Worm (Caenorhabditis elegans) whole organism, young adult: ENCODE measurements around the gene haf-2.

Experiments used
- B0019.2 ChIP-seq: fragments of 200-800 bp; sonication (Bioruptor generic); conservative IDR thresholded peaks from 2 replicates; pipeline ENCODE4 v1.3.6; 2022; ENCODE audit warnings: missing genetic modification reagents, missing genetic modification characterization, missing compliant biosample characterization
- B0035.1 ChIP-seq: sonication (generic microtip); optimal IDR thresholded peaks from 2 replicates; lab custom pipeline; 2016; ENCODE audit warnings: missing genetic modification characterization, mild to moderate bottlenecking, missing compliant biosample characterization, missing genotype, missing genetic modification reagents
- B0261.1 ChIP-seq: sonication (generic microtip); optimal IDR thresholded peaks from 2 replicates; lab custom pipeline; 2016; ENCODE audit warnings: mild to moderate bottlenecking, missing genetic modification characterization, moderate library complexity, missing compliant biosample characterization
- B0336.3 ChIP-seq: fragments of 200-800 bp; sonication (Bioruptor generic); IDR thresholded peaks from 2 replicates; pipeline ENCODE4 v1.3.6; 2022; ENCODE audit warnings: missing genetic modification characterization, missing compliant biosample characterization
- C17E4.6 ChIP-seq: fragments of 200-800 bp; sonication (Bioruptor generic); IDR thresholded peaks from 2 replicates; pipeline ENCODE4 v1.3.6; 2022; ENCODE audit warnings: missing genetic modification reagents, missing genetic modification characterization, missing compliant biosample characterization
- F10E7.11 ChIP-seq: sonication (generic microtip); optimal IDR thresholded peaks from 2 replicates; lab custom pipeline; 2017; ENCODE audit warnings: mild to moderate bottlenecking, missing genetic modification characterization, moderate library complexity, missing compliant biosample characterization
- F49E8.2 ChIP-seq: sonication (generic microtip); optimal IDR thresholded peaks from 3 replicates; lab custom pipeline; 2017; ENCODE audit warnings: missing genetic modification characterization, mild to moderate bottlenecking, missing compliant biosample characterization, antibody characterized with exemption, moderate library complexity; ENCODE audit not compliant: insufficient read depth
- F52B5.7 ChIP-seq: sonication (generic microtip); optimal IDR thresholded peaks from 2 replicates; lab custom pipeline; 2016; ENCODE audit warnings: mild to moderate bottlenecking, missing genetic modification characterization, missing compliant biosample characterization
- K11D2.4 ChIP-seq: fragments of 200-800 bp; sonication (Bioruptor generic); IDR thresholded peaks from 2 replicates; pipeline ENCODE4 v1.3.6; 2022; ENCODE audit warnings: missing genetic modification reagents, missing genetic modification characterization, missing compliant biosample characterization
- K12H6.12 ChIP-seq: fragments of 200-800 bp; sonication (Bioruptor generic); optimal IDR thresholded peaks from 2 replicates; lab custom pipeline; 2018; ENCODE audit warnings: mild to moderate bottlenecking, missing genetic modification characterization, missing compliant biosample characterization
- Y53G8AR.9 ChIP-seq: fragments of 200-800 bp; sonication (Bioruptor generic); conservative IDR thresholded peaks from 2 replicates; pipeline ENCODE4 v1.3.6; 2022; ENCODE audit warnings: missing genetic modification reagents, missing genetic modification characterization, missing compliant biosample characterization
- Y79H2A.3 ChIP-seq: fragments of 200-800 bp; sonication (Bioruptor generic); conservative IDR thresholded peaks from 2 replicates; pipeline ENCODE4 v1.3.6; 2022; ENCODE audit warnings: missing genetic modification reagents, missing genetic modification characterization, missing compliant biosample characterization
- Y95B8A.8 ChIP-seq: fragments of 200-800 bp; sonication (Bioruptor generic); IDR thresholded peaks from 2 replicates; pipeline ENCODE4 v1.3.6; 2022; ENCODE audit warnings: missing genetic modification reagents, missing genetic modification characterization, missing compliant biosample characterization
- ZK185.1 ChIP-seq: sonication (generic microtip); optimal IDR thresholded peaks from 2 replicates; lab custom pipeline; 2016; ENCODE audit warnings: mild to moderate bottlenecking, missing genetic modification characterization, missing compliant biosample characterization; ENCODE audit not compliant: poor library complexity, severe bottlenecking
- ama-1 ChIP-seq, 3 experiments: fragments of 150-350 bp in 1 of 3; sonication (generic microtip) in 2 of 3; optimal IDR thresholded peaks; 2 replicates each; lab custom pipeline; 2014 to 2018; ENCODE audit warnings: missing biosample characterization in 2 of 3, missing genetic modification characterization in 2 of 3, missing genetic modification reagents in 2 of 3
- atf-7 ChIP-seq: sonication (generic microtip); optimal IDR thresholded peaks from 2 replicates; lab custom pipeline; 2017; ENCODE audit warnings: mild to moderate bottlenecking, missing genetic modification characterization, missing compliant biosample characterization
- bed-1 ChIP-seq: fragments of 200-800 bp; sonication (Bioruptor generic); IDR thresholded peaks from 2 replicates; pipeline ENCODE4 v1.3.6; 2022; ENCODE audit warnings: missing genetic modification reagents, missing genetic modification characterization, missing compliant biosample characterization
- ccch-3 ChIP-seq: fragments of 200-800 bp; sonication (Bioruptor generic); optimal IDR thresholded peaks from 2 replicates; lab custom pipeline; 2018; ENCODE audit warnings: mild to moderate bottlenecking, missing genetic modification characterization, missing compliant biosample characterization
- cebp-1 ChIP-seq, 2 experiments: fragments of 200-800 bp in 1 of 2; sonication (Bioruptor generic) in 1 of 2; sonication (generic microtip) in 1 of 2; IDR thresholded peaks in 1 of 2; optimal IDR thresholded peaks in 1 of 2; 2 replicates each; pipeline versions ENCODE4 v1.3.6 to Lab custom; 2017 to 2022; ENCODE audit warnings: missing compliant biosample characterization in 2 of 2, missing genetic modification characterization in 2 of 2, mild to moderate bottlenecking in 1 of 2, missing genetic modification reagents in 1 of 2, moderate library complexity in 1 of 2
- ceh-27 ChIP-seq: fragments of 200-800 bp; sonication (Bioruptor generic); optimal IDR thresholded peaks from 2 replicates; lab custom pipeline; 2018; ENCODE audit warnings: mild to moderate bottlenecking, missing genetic modification characterization, moderate library complexity, missing compliant biosample characterization
- dpff-1 ChIP-seq: sonication (generic microtip); optimal IDR thresholded peaks from 2 replicates; lab custom pipeline; 2017; ENCODE audit warnings: mild to moderate bottlenecking, missing genetic modification characterization, missing compliant biosample characterization
- egrh-3 ChIP-seq: fragments of 200-800 bp; sonication (Bioruptor generic); IDR thresholded peaks from 2 replicates; pipeline ENCODE4 v1.3.6; 2022; ENCODE audit warnings: missing genetic modification reagents, missing genetic modification characterization, missing compliant biosample characterization
- gei-17 ChIP-seq: fragments of 200-800 bp; sonication (Bioruptor generic); optimal IDR thresholded peaks from 2 replicates; lab custom pipeline; 2018; ENCODE audit warnings: mild to moderate bottlenecking, missing genetic modification characterization, missing compliant biosample characterization
- hmg-20 ChIP-seq: fragments of 200-800 bp; sonication (Bioruptor generic); IDR thresholded peaks from 2 replicates; pipeline ENCODE4 v1.3.6; 2022; ENCODE audit warnings: missing genetic modification reagents, missing genetic modification characterization, missing compliant biosample characterization
- hrde-1 ChIP-seq: sonication (generic microtip); optimal IDR thresholded peaks from 2 replicates; lab custom pipeline; 2016; ENCODE audit warnings: missing genetic modification characterization, mild to moderate bottlenecking, missing compliant biosample characterization, moderate library complexity, missing genotype, missing genetic modification reagents, borderline replicate concordance
- lag-1 ChIP-seq: fragments of 200-800 bp; sonication (Bioruptor generic); IDR thresholded peaks from 2 replicates; pipeline ENCODE4 v1.3.6; 2022; ENCODE audit warnings: missing genetic modification reagents, missing genetic modification characterization, missing compliant biosample characterization
- lin-26 ChIP-seq: fragments of 200-800 bp; sonication (Bioruptor generic); IDR thresholded peaks from 2 replicates; pipeline ENCODE4 v1.3.6; 2022; ENCODE audit warnings: missing genetic modification reagents, missing genetic modification characterization, missing compliant biosample characterization
- lin-40 ChIP-seq: sonication (generic microtip); optimal IDR thresholded peaks from 2 replicates; lab custom pipeline; 2016; ENCODE audit warnings: missing genetic modification characterization, mild to moderate bottlenecking, missing compliant biosample characterization, missing genotype, missing genetic modification reagents
- mel-28 ChIP-seq: sonication (generic microtip); optimal IDR thresholded peaks from 2 replicates; lab custom pipeline; 2016; ENCODE audit warnings: borderline replicate concordance, mild to moderate bottlenecking, missing genetic modification characterization, missing compliant biosample characterization
- mes-4 ChIP-seq: sonication (generic microtip); optimal IDR thresholded peaks from 2 replicates; lab custom pipeline; 2016; ENCODE audit warnings: missing genotype, missing genetic modification characterization, missing compliant biosample characterization
- nfyb-1 ChIP-seq: fragments of 200-800 bp; sonication (Bioruptor generic); IDR thresholded peaks from 2 replicates; pipeline ENCODE4 v1.3.6; 2022; ENCODE audit warnings: missing genetic modification reagents, missing genetic modification characterization, missing compliant biosample characterization
- nhr-90 ChIP-seq: sonication (generic microtip); optimal IDR thresholded peaks from 2 replicates; lab custom pipeline; 2016; ENCODE audit warnings: missing genotype, mild to moderate bottlenecking, missing genetic modification characterization, missing compliant biosample characterization
- pbrm-1 ChIP-seq: fragments of 200-800 bp; sonication (Bioruptor generic); IDR thresholded peaks from 2 replicates; pipeline ENCODE4 v1.3.6; 2022; ENCODE audit warnings: missing genetic modification reagents, missing genetic modification characterization, missing compliant biosample characterization
- repo-1 ChIP-seq: sonication (generic microtip); optimal IDR thresholded peaks from 2 replicates; lab custom pipeline; 2017; ENCODE audit warnings: mild to moderate bottlenecking, missing genetic modification characterization, missing compliant biosample characterization
- rpc-1 ChIP-seq, 2 experiments: fragments of 150-350 bp in 1 of 2; sonication (generic microtip) in 1 of 2; optimal IDR thresholded peaks; 2 replicates each; lab custom pipeline; 2014 to 2018; ENCODE audit warnings: missing biosample characterization in 1 of 2, missing genetic modification characterization in 1 of 2, missing genetic modification reagents in 1 of 2, missing genotype in 1 of 2
- sea-2 ChIP-seq: fragments of 200-800 bp; sonication (Bioruptor generic); IDR thresholded peaks from 2 replicates; pipeline ENCODE4 v1.3.6; 2022; ENCODE audit warnings: missing genetic modification characterization, missing compliant biosample characterization
- snpc-4 ChIP-seq, 5 experiments: fragments of 150-350 bp in 1 of 5; sonication (generic microtip) in 4 of 5; optimal IDR thresholded peaks; 2 replicates each; lab custom pipeline; 2014 to 2018; ENCODE audit warnings: missing genetic modification characterization in 5 of 5, missing biosample characterization in 3 of 5, antibody characterized with exemption in 2 of 5, mild to moderate bottlenecking in 2 of 5, missing compliant biosample characterization in 2 of 5, missing genotype in 2 of 5, moderate library complexity in 2 of 5, missing genetic modification reagents in 1 of 5
- somi-1 ChIP-seq: fragments of 200-800 bp; sonication (Bioruptor generic); optimal IDR thresholded peaks from 2 replicates; lab custom pipeline; 2018; ENCODE audit warnings: mild to moderate bottlenecking, missing genetic modification characterization, missing compliant biosample characterization
- tbp1 ChIP-seq: fragments of 200-800 bp; sonication (Bioruptor generic); optimal IDR thresholded peaks from 2 replicates; lab custom pipeline; 2018; ENCODE audit warnings: mild to moderate bottlenecking, missing genetic modification characterization, missing compliant biosample characterization
- tbx-9 ChIP-seq: sonication (generic microtip); optimal IDR thresholded peaks from 2 replicates; lab custom pipeline; 2016; ENCODE audit warnings: borderline replicate concordance, missing genetic modification characterization, inconsistent platforms, missing compliant biosample characterization
- ztf-3 ChIP-seq: fragments of 200-800 bp; sonication (Bioruptor generic); optimal IDR thresholded peaks from 2 replicates; lab custom pipeline; 2018; ENCODE audit warnings: mild to moderate bottlenecking, missing genetic modification characterization, missing compliant biosample characterization

haf-2 gene

DNA sequence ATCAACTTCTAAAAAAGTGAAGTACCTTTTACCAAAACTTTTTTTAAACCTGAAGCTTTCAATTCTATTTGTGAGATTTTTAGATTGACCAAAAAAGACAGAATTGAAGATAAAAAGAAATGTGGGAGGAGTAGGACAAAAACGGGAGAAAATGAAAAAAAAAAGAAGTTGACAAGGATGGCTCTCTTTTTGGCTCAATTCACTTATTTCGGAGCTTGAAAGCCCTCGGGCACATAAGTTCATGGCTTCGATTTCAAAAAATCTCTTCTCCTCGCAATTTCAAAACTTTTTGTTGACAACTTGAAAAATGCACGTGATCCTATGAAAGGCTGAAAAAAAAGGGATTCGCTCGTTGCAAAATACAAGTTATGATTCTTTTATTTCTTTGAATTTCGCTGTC, 30.0 kb downstream of the haf-2 start:
- TF ChIP-seq dpff-1 (tag; lab: Kevin White, UChicago): no peak
- no peak for TF ChIP-seq sea-2
- TF ChIP-seq ccch-3: no peak
- TF ChIP-seq lin-26 (GFP tag; lab: Robert Waterston, UW): no peak
- TF ChIP-seq F10E7.11 (tag; lab: Kevin White, UChicago): no peak
- no peak for TF ChIP-seq B0336.3 (GFP tag; lab: Robert Waterston, UW)
- TF ChIP-seq B0035.1 (tag; lab: Kevin White, UChicago): no peak
- TF ChIP-seq mel-28 (tag; lab: Kevin White, UChicago): no peak
- TF ChIP-seq egrh-3 (GFP tag; lab: Robert Waterston, UW): no peak
- no peak for TF ChIP-seq hrde-1 (tag; lab: Kevin White, UChicago)
- TF ChIP-seq B0019.2 (GFP tag; lab: Robert Waterston, UW): no peak
- no peak for TF ChIP-seq pbrm-1 (GFP tag; lab: Robert Waterston, UW)
- TF ChIP-seq lag-1 (GFP tag; lab: Robert Waterston, UW): no peak

DNA sequence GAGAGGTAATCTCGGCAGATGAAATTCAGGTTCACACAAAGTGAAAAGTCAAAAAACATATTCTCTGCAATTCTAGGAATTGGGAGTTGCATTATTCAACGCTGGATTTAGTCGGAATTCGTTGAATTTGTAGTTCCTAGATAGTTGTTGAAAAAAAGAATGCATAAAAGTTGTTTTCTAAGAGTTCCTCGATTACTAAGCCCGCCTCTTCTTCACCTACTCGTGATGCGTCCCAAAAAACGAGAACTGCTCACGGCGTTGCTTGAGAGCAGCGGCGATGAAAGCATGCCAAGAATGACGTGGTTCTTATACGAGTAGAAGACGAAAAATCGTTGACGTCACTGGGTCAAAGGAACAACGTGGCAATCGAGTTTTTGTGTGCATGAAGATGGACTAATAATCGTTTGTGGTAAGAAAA, 31.2 kb downstream of the haf-2 start:
- TF ChIP-seq ztf-3 (no peak), ama-1 (optimal IDR thresholded peaks at IDR 0.05; lab: Kevin White, UChicago) (no peak), ama-1 (GFP tag; optimal IDR thresholded peaks at IDR 0.05; lab: Kevin White, UChicago) (no peak), K12H6.12 (tag; lab: Kevin White, UChicago) (peak; percentile 79), ceh-27 (GFP tag; lab: Kevin White, UChicago) (peak; percentile 5), somi-1 (GFP tag; lab: Kevin White, UChicago) (peak; percentile 51), nfyb-1 (GFP tag; lab: Robert Waterston, UW) (peak; percentile 32; the same call in 1 of the 2 replicates), C17E4.6 (no peak), atf-7 (tag; lab: Kevin White, UChicago) (peak; percentile 62), ZK185.1 (tag; lab: Kevin White, UChicago) (peak; percentile 16), pbrm-1 (GFP tag; lab: Robert Waterston, UW) (no peak), tbx-9 (tag; lab: Kevin White, UChicago) (no peak), B0261.1 (tag; lab: Kevin White, UChicago) (no peak), Y95B8A.8 (GFP tag; lab: Robert Waterston, UW) (no peak)
- TF ChIP-seq, all 124 proteins: peak for 6

DNA sequence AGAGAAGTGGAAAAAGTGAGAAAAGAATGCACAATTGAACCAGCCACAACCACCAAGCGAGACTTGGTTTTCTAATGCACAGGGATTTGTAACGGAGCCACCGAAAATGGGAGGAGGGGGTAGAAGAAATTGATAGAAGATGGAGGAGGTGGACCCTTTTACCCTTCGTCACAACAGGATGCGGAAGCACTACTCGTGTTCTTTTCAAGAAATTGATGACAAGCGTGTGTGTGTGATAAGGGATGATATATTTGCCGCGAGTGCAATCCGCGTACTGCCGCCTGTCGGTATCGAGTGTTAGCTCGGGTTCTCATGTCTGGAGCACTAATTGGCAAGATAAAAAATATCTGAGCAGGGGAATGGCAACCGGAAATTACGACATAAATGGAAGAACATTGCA, 32.3 kb downstream of the haf-2 start, which contains the start of gene F21D12.3:
Gene F21D12.3 (minus strand): TSS at position 101 of the 400 bp plus-strand sequence.
- TF ChIP-seq bed-1 (GFP tag; lab: Robert Waterston, UW) (no peak), F49E8.2 (tag; lab: Kevin White, UChicago) (no peak), nhr-90 (tag; lab: Kevin White, UChicago) (no peak), lin-40 (tag; lab: Kevin White, UChicago) (no peak), K12H6.12 (tag; lab: Kevin White, UChicago) (no peak), somi-1 (GFP tag; lab: Kevin White, UChicago) (no peak), mes-4 (tag; lab: Kevin White, UChicago) (no peak), repo-1 (tag; lab: Kevin White, UChicago) (no peak), rpc-1 (optimal IDR thresholded peaks at IDR 0.05; lab: Kevin White, UChicago) (no peak), rpc-1 (tag; optimal IDR thresholded peaks at IDR 0.05; lab: Kevin White, UChicago) (no peak), K11D2.4 (GFP tag; lab: Robert Waterston, UW) (no peak), hmg-20 (GFP tag; lab: Robert Waterston, UW) (no peak), ama-1 (optimal IDR thresholded peaks at IDR 0.05; lab: Kevin White, UChicago) (no peak), ama-1 (GFP tag; optimal IDR thresholded peaks at IDR 0.05; lab: Kevin White, UChicago) (no peak), gei-17 (GFP tag; lab: Kevin White, UChicago) (no peak), cebp-1 (GFP tag; IDR thresholded peaks at IDR 0.05; lab: Robert Waterston, UW) (no peak), cebp-1 (tag; optimal IDR thresholded peaks at IDR 0.05; lab: Kevin White, UChicago) (no peak), Y53G8AR.9 (GFP tag; lab: Robert Waterston, UW) (0 out of 2 replicates have a peak, but pooled peaks have one; percentile 24), ceh-27 (GFP tag; lab: Kevin White, UChicago) (no peak), snpc-4 (GFP tag; optimal IDR thresholded peaks at IDR 0.05; lab: Kevin White, UChicago) (no peak), snpc-4 (tag; optimal IDR thresholded peaks at IDR 0.05; lab: Kevin White, UChicago) (no peak), sea-2 (no peak), tbp1 (GFP tag; lab: Kevin White, UChicago) (no peak), F52B5.7 (peak; percentile 27), mel-28 (tag; lab: Kevin White, UChicago) (no peak), tbx-9 (tag; lab: Kevin White, UChicago) (no peak), Y79H2A.3 (GFP tag; lab: Robert Waterston, UW) (no peak), nfyb-1 (GFP tag; lab: Robert Waterston, UW) (0 out of 2 replicates have a peak, but pooled peaks have one; percentile 33)
